Worm (Caenorhabditis elegans) whole organism, L2 larva: ENCODE measurements around the gene C27B7.9.

ENCODE experiments used
- lin-11 ChIP-seq: fragments of 150-350 bp; sonication (generic microtip); optimal IDR thresholded peaks from 2 replicates; lab custom pipeline; 2014; ENCODE audit warnings: missing biosample characterization, missing genetic modification characterization, inconsistent platforms, mixed read lengths
- nhr-10 ChIP-seq: sonication (generic microtip); optimal IDR thresholded peaks from 2 replicates; lab custom pipeline; 2017; ENCODE audit warnings: missing biosample characterization, missing genetic modification characterization

C27B7.9 gene

ce11 chrIV:8866092-8866491, 49.8 kb downstream of the C27B7.9 start (continued):
- TF ChIP-seq nhr-10 (no peak), lin-11 (tag; lab: Kevin White, UChicago) (no peak)
